Fruit fly (Drosophila melanogaster): ENCODE data around the gene CG42717.

CG42717 gene

dm6 chr3L:15988039-15988546 lies 44.9 kb downstream of the CG42717 start, which contains the start of gene Hip14 (continued):
- peak; percentile 6 for TF ChIP-seq CG3281 (GFP tag; optimal IDR thresholded peaks at IDR 0.05)
- TF ChIP-seq CG18764 (GFP tag; optimal IDR thresholded peaks at IDR 0.05): no peak
- no peak for TF ChIP-seq en (GFP tag; optimal IDR thresholded peaks at IDR 0.05)
- TF ChIP-seq CG30020 (tag; optimal IDR thresholded peaks at IDR 0.05): peak; percentile 48
- no peak for TF ChIP-seq kay (GFP tag; optimal IDR thresholded peaks at IDR 0.05)
- no peak for TF ChIP-seq tgo (GFP tag; IDR thresholded peaks at IDR 0.05)
- TF ChIP-seq Hr78 (GFP tag; optimal IDR thresholded peaks at IDR 0.05): no peak
- TF ChIP-seq CG2120 (GFP tag; optimal IDR thresholded peaks at IDR 0.05): peak; percentile 7
- TF ChIP-seq tll (GFP tag; optimal IDR thresholded peaks at IDR 0.05): no peak
- TF ChIP-seq CG10565 (GFP tag; optimal IDR thresholded peaks at IDR 0.05): no peak
- TF ChIP-seq otp (GFP tag; IDR thresholded peaks at IDR 0.05): no peak
- TF ChIP-seq Ets97D (GFP tag; optimal IDR thresholded peaks at IDR 0.05): peak; percentile 46
- no peak for TF ChIP-seq Gsc (GFP tag; IDR thresholded peaks at IDR 0.05)
- TF ChIP-seq hth (optimal IDR thresholded peaks at IDR 0.05): no peak
- no peak for TF ChIP-seq disco-r (GFP tag; optimal IDR thresholded peaks at IDR 0.05)
- no peak for TF ChIP-seq Taf1 (GFP tag; IDR thresholded peaks at IDR 0.05)
- no peak for TF ChIP-seq CG1603 (tag; optimal IDR thresholded peaks at IDR 0.05)
- TF ChIP-seq cato (GFP tag; optimal IDR thresholded peaks at IDR 0.05; ENCODE audit: borderline replicate concordance): no peak
- TF ChIP-seq Hsf (GFP tag; optimal IDR thresholded peaks at IDR 0.05): no peak
- TF ChIP-seq CG12942 (GFP tag; optimal IDR thresholded peaks at IDR 0.05): no peak
- TF ChIP-seq CG16813 (GFP tag; IDR thresholded peaks at IDR 0.05; ENCODE audit: partially characterized antibody): no peak
- TF ChIP-seq CG12155 (GFP tag; optimal IDR thresholded peaks at IDR 0.05): no peak
- no peak for TF ChIP-seq CG2678 (tag; optimal IDR thresholded peaks at IDR 0.05)
- TF ChIP-seq CG15269 (tag; optimal IDR thresholded peaks at IDR 0.05): no peak
- TF ChIP-seq CG6254 (GFP tag; optimal IDR thresholded peaks at IDR 0.05): no peak
- TF ChIP-seq lmd (GFP tag; IDR thresholded peaks at IDR 0.05): no peak
- no peak for TF ChIP-seq Spps (tag; optimal IDR thresholded peaks at IDR 0.05)
- no peak for TF ChIP-seq dmrt11E (tag; optimal IDR thresholded peaks at IDR 0.05)
- no peak for TF ChIP-seq CG8924 (tag; optimal IDR thresholded peaks at IDR 0.05)
- TF ChIP-seq CG18011 (GFP tag; optimal IDR thresholded peaks at IDR 0.05): no peak
- TF ChIP-seq zen2 (GFP tag; IDR thresholded peaks at IDR 0.05; ENCODE audit: partially characterized antibody): no peak
- TF ChIP-seq CG31388 (GFP tag; optimal IDR thresholded peaks at IDR 0.05): no peak
- TF ChIP-seq CG3838 (GFP tag; optimal IDR thresholded peaks at IDR 0.05): no peak
- no peak for TF ChIP-seq dmrt99B (tag; optimal IDR thresholded peaks at IDR 0.05)
- no peak for TF ChIP-seq CG4820 (GFP tag; optimal IDR thresholded peaks at IDR 0.05)
- TF ChIP-seq CG11093 (GFP tag; IDR thresholded peaks at IDR 0.05): no peak
- TF ChIP-seq CG17385 (GFP tag; optimal IDR thresholded peaks at IDR 0.05): no peak
- TF ChIP-seq CG5245 (GFP tag; optimal IDR thresholded peaks at IDR 0.05): no peak
- no peak for TF ChIP-seq shn (GFP tag; optimal IDR thresholded peaks at IDR 0.05)
- no peak for TF ChIP-seq NFAT (GFP tag; IDR thresholded peaks at IDR 0.05)
- no peak for TF ChIP-seq prd (optimal IDR thresholded peaks at IDR 0.05)
- 0 out of 3 replicates have a peak, but pooled peaks have one; percentile 17 for TF ChIP-seq prd (GFP tag; IDR thresholded peaks at IDR 0.05)
- peak; percentile 7 for TF ChIP-seq Elba2 (GFP tag; optimal IDR thresholded peaks at IDR 0.05)
- TF ChIP-seq lov (optimal IDR thresholded peaks at IDR 0.05): no peak
- TF ChIP-seq lov (GFP tag; IDR thresholded peaks at IDR 0.05): no peak
- no peak for TF ChIP-seq CG1602 (GFP tag; optimal IDR thresholded peaks at IDR 0.05)
- TF ChIP-seq CG10321 (GFP tag; IDR thresholded peaks at IDR 0.05): no peak
- TF ChIP-seq CG15073 (GFP tag; optimal IDR thresholded peaks at IDR 0.05): no peak
- peak; percentile 58 for TF ChIP-seq CG8478 (optimal IDR thresholded peaks at IDR 0.05)
- no peak for TF ChIP-seq tio (GFP tag; optimal IDR thresholded peaks at IDR 0.05)
- no peak for TF ChIP-seq wek (GFP tag; optimal IDR thresholded peaks at IDR 0.05)
- TF ChIP-seq C15 (GFP tag; IDR thresholded peaks at IDR 0.05): no peak
- no peak for TF ChIP-seq Side (GFP tag; optimal IDR thresholded peaks at IDR 0.05)

Data from whole organism, embryonic.